Fruit fly (Drosophila melanogaster): ENCODE results near the gene CG31730.

DNA sequence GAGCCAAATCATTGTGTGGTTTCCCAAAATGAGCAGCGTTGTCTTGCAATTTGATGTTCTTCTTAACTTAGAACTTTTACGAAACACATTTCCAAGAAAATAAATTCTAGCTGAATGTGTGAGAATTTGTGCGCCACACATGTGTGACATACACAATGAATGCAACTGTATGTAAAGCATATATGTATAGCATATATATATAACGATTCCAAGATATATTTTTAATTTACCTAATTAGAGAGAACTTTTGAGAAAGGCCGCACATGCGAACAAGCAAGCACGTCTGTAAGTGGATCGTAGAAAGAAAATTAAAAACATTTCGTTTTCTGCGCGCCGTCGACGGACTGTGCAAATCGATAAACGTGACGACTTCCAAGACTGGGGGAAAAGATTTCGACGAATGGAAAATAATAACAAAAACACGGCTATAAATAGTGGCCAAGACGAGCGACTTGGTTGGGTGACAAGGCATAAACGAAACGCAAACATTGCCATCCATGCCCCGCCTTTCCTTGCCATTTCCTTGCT is 32.5 kb upstream of the CG31730 start:
- no peak for TF ChIP-seq h (optimal IDR thresholded peaks at IDR 0.05)
- TF ChIP-seq psq (optimal IDR thresholded peaks at IDR 0.05) = no peak
- no peak for TF ChIP-seq Myc (optimal IDR thresholded peaks at IDR 0.05)
- no peak for TF ChIP-seq ttk (optimal IDR thresholded peaks at IDR 0.05)
- TF ChIP-seq Sin3A (optimal IDR thresholded peaks at IDR 0.05) = no peak

Measured in Kc167 (cell line).